Worm (Caenorhabditis elegans) whole organism, L4 larva: ENCODE results near the gene ZK938.10.

ENCODE experiments used
- T20F7.1 ChIP-seq: fragments of 200-800 bp; sonication (Bioruptor generic); optimal IDR thresholded peaks from 2 replicates; lab custom pipeline; 2018; ENCODE audit warnings: mild to moderate bottlenecking, missing genetic modification characterization, missing compliant biosample characterization
- ceh-82 ChIP-seq: sonication (generic microtip); optimal IDR thresholded peaks from 2 replicates; lab custom pipeline; 2017; ENCODE audit warnings: missing biosample characterization, missing genetic modification characterization
- egl-43 ChIP-seq: fragments of 200-800 bp; sonication (Bioruptor generic); IDR thresholded peaks from 2 replicates; pipeline ENCODE4 v1.3.6; 2022; ENCODE audit warnings: missing genetic modification reagents, missing genetic modification characterization, missing compliant biosample characterization
- lin-15B ChIP-seq: fragments of 150-350 bp; sonication (generic microtip); optimal IDR thresholded peaks from 3 replicates; lab custom pipeline; 2014; ENCODE audit warnings: missing biosample characterization, missing genetic modification characterization
- nhr-25 ChIP-seq: sonication (generic microtip); optimal IDR thresholded peaks from 2 replicates; lab custom pipeline; 2017; ENCODE audit warnings: missing genetic modification characterization, mild to moderate bottlenecking, missing compliant biosample characterization, antibody characterized with exemption, moderate library complexity, borderline replicate concordance; ENCODE audit not compliant: insufficient read depth
- nhr-28 ChIP-seq: fragments of 150-350 bp; optimal IDR thresholded peaks from 2 replicates; lab custom pipeline; 2014; ENCODE audit warnings: missing biosample characterization, missing genetic modification characterization
- tag-97 ChIP-seq: fragments of 200-800 bp; sonication (Bioruptor generic); IDR thresholded peaks from 2 replicates; pipeline ENCODE4 v1.3.6; 2022; ENCODE audit warnings: missing genetic modification characterization, missing compliant biosample characterization

- TF ChIP-seq tag-97 (no peak), nhr-28 (tag; lab: Kevin White, UChicago) (no peak), ceh-82 (tag; lab: Kevin White, UChicago) (no peak), lin-15B (no peak), nhr-25 (tag; lab: Kevin White, UChicago) (no peak), egl-43 (GFP tag; lab: Robert Waterston, UW) (no peak), T20F7.1 (GFP tag; lab: Kevin White, UChicago) (no peak)
Observed at ce11 chrII:9845239-9845638, 5.6 kb downstream of the ZK938.10 start, which contains the start of gene chil-9.
